Fruit fly (Drosophila melanogaster) whole organism, embryonic: Measurements from ENCODE around the gene RpS28b.

ENCODE experiments used
- Abd-B ChIP-seq: fragments of 200-800 bp; sonication (Bioruptor generic); optimal IDR thresholded peaks from 2 replicates; lab custom pipeline; 2018; ENCODE audit warnings: missing biosample characterization, mild to moderate bottlenecking, missing genetic modification characterization, moderate library complexity
- Adf1 ChIP-seq: fragments of 200-800 bp; sonication (Bioruptor generic); IDR thresholded peaks from 2 replicates; pipeline ENCODE4 v1.3.6; 2022; ENCODE audit warnings: missing biosample characterization, missing genetic modification characterization
- BEAF-32 ChIP-seq: fragments of 200-800 bp; sonication (Bioruptor generic); optimal IDR thresholded peaks from 3 replicates; lab custom pipeline; 2017; ENCODE audit warnings: missing biosample characterization, missing genetic modification characterization, mild to moderate bottlenecking, moderate library complexity, missing genetic modification reagents
- Blimp-1 ChIP-seq: fragments of 200-800 bp; sonication (Bioruptor generic); optimal IDR thresholded peaks from 3 replicates; lab custom pipeline; 2018; ENCODE audit warnings: missing biosample characterization, missing genetic modification characterization, mild to moderate bottlenecking, moderate library complexity, missing genetic modification reagents
- CG11247 ChIP-seq: fragments of 200-800 bp; sonication (Bioruptor generic); IDR thresholded peaks from 2 replicates; pipeline ENCODE4 v1.3.6; 2022; ENCODE audit warnings: missing biosample characterization, missing genetic modification characterization
- CG13894 ChIP-seq: fragments of 200-800 bp; sonication (Bioruptor generic); optimal IDR thresholded peaks from 3 replicates; lab custom pipeline; 2018; ENCODE audit warnings: missing biosample characterization, mild to moderate bottlenecking, missing genetic modification characterization, moderate library complexity
- CG14050 ChIP-seq: fragments of 200-800 bp; sonication (Bioruptor generic); IDR thresholded peaks from 3 replicates; pipeline ENCODE4 v1.3.6; 2022; ENCODE audit warnings: missing biosample characterization, missing genetic modification characterization
- CG34224 ChIP-seq: fragments of 200-800 bp; sonication (Bioruptor generic); IDR thresholded peaks from 3 replicates; pipeline ENCODE4 v1.3.6; 2022; ENCODE audit warnings: missing biosample characterization, missing genetic modification characterization; ENCODE audit not compliant: partially characterized antibody
- CG34422 ChIP-seq: fragments of 200-800 bp; sonication (Bioruptor generic); IDR thresholded peaks from 3 replicates; pipeline ENCODE4 v1.3.6; 2022; ENCODE audit warnings: missing biosample characterization, missing genetic modification characterization
- CG3847 ChIP-seq: fragments of 200-800 bp; sonication (Bioruptor generic); IDR thresholded peaks from 2 replicates; pipeline ENCODE4 v1.3.6; 2022; ENCODE audit warnings: missing biosample characterization, missing genetic modification characterization
- CG4360 ChIP-seq: fragments of 200-800 bp; sonication (Bioruptor generic); IDR thresholded peaks from 2 replicates; pipeline ENCODE4 v1.3.6; 2022; ENCODE audit warnings: missing biosample characterization, missing genetic modification characterization
- CG7556 ChIP-seq: fragments of 200-800 bp; sonication (Bioruptor generic); optimal IDR thresholded peaks from 2 replicates; lab custom pipeline; 2017; ENCODE audit warnings: missing biosample characterization, mild to moderate bottlenecking, missing genetic modification characterization
- CG8290 ChIP-seq, 3 experiments: fragments of 200-800 bp; sonication (Bioruptor generic); optimal IDR thresholded peaks; 2 replicates each; lab custom pipeline; 2016 to 2019; ENCODE audit warnings: missing biosample characterization in 3 of 3, missing genetic modification characterization in 3 of 3, mild to moderate bottlenecking in 2 of 3, moderate library complexity in 1 of 3
- CG9876 ChIP-seq: fragments of 200-800 bp; sonication (Bioruptor generic); optimal IDR thresholded peaks from 2 replicates; lab custom pipeline; 2016; ENCODE audit warnings: missing biosample characterization, missing genetic modification characterization
- Doc2 ChIP-seq: fragments of 200-800 bp; sonication (Bioruptor generic); IDR thresholded peaks from 2 replicates; pipeline ENCODE4 v1.3.6; 2022; ENCODE audit warnings: missing biosample characterization, missing genetic modification characterization
- Drgx ChIP-seq: fragments of 200-800 bp; sonication (Bioruptor generic); IDR thresholded peaks from 2 replicates; pipeline ENCODE4 v1.3.6; 2022; ENCODE audit warnings: missing biosample characterization, missing genetic modification characterization
- Ets65A ChIP-seq: fragments of 200-800 bp; sonication (Bioruptor generic); peaks from one replicate; lab custom pipeline; 2016; ENCODE audit warnings: missing biosample characterization, missing genetic modification characterization
- Hey ChIP-seq: fragments of 200-800 bp; sonication (Bioruptor generic); optimal IDR thresholded peaks from 3 replicates; lab custom pipeline; 2018; ENCODE audit warnings: missing biosample characterization, mild to moderate bottlenecking, missing genetic modification characterization
- HmgZ ChIP-seq: fragments of 200-800 bp; sonication (Bioruptor generic); optimal IDR thresholded peaks from 2 replicates; lab custom pipeline; 2018; ENCODE audit warnings: missing biosample characterization, mild to moderate bottlenecking, missing genetic modification characterization
- Hr51 ChIP-seq, 2 experiments: fragments of 200-800 bp; sonication (Bioruptor generic); optimal IDR thresholded peaks; 2 replicates in 1 of 2; 3 replicates in 1 of 2; lab custom pipeline; 2016 to 2018; ENCODE audit warnings: missing biosample characterization in 2 of 2, missing genetic modification characterization in 2 of 2, mild to moderate bottlenecking in 1 of 2, moderate library complexity in 1 of 2
- Kr ChIP-seq: fragments of 200-800 bp; sonication (Bioruptor generic); optimal IDR thresholded peaks from 2 replicates; lab custom pipeline; 2017; ENCODE audit warnings: missing biosample characterization, mild to moderate bottlenecking, missing genetic modification characterization
- Myb ChIP-seq: fragments of 200-800 bp; sonication (Bioruptor generic); optimal IDR thresholded peaks from 2 replicates; lab custom pipeline; 2016; ENCODE audit warnings: missing biosample characterization, missing genetic modification characterization
- Poxn ChIP-seq: fragments of 200-800 bp; sonication (Bioruptor generic); IDR thresholded peaks from 2 replicates; pipeline ENCODE4 v1.3.6; 2022; ENCODE audit warnings: missing biosample characterization, missing genetic modification characterization
- Ptx1 ChIP-seq: fragments of 200-800 bp; sonication (Bioruptor generic); IDR thresholded peaks from 2 replicates; pipeline ENCODE4 v1.3.6; 2022; ENCODE audit warnings: missing biosample characterization, missing genetic modification characterization
- amos ChIP-seq: fragments of 200-800 bp; sonication (Bioruptor generic); IDR thresholded peaks from 2 replicates; pipeline ENCODE4 v1.3.6; 2022; ENCODE audit warnings: missing biosample characterization, missing genetic modification characterization; ENCODE audit not compliant: partially characterized antibody
- cato ChIP-seq: fragments of 200-800 bp; sonication (Bioruptor generic); optimal IDR thresholded peaks from 2 replicates; lab custom pipeline; 2016; ENCODE audit warnings: missing biosample characterization, missing genetic modification characterization, borderline replicate concordance
- chinmo ChIP-seq: fragments of 200-800 bp; sonication (Bioruptor generic); IDR thresholded peaks from 4 replicates; pipeline ENCODE4 v1.3.6; 2022; ENCODE audit warnings: missing biosample characterization, missing genetic modification characterization; ENCODE audit not compliant: partially characterized antibody
- crol ChIP-seq: fragments of 200-800 bp; sonication (Bioruptor generic); IDR thresholded peaks from 2 replicates; pipeline ENCODE4 v1.3.6; 2022; ENCODE audit warnings: missing biosample characterization, missing genetic modification characterization
- cwo ChIP-seq: fragments of 200-800 bp; sonication (Bioruptor generic); optimal IDR thresholded peaks from 3 replicates; lab custom pipeline; 2017; ENCODE audit warnings: missing biosample characterization, missing genetic modification characterization, mild to moderate bottlenecking, moderate library complexity, missing genetic modification reagents
- ftz-f1 ChIP-seq: fragments of 200-800 bp; sonication (Bioruptor generic); optimal IDR thresholded peaks from 2 replicates; lab custom pipeline; 2016; ENCODE audit warnings: missing biosample characterization, missing genetic modification characterization
- grau ChIP-seq: fragments of 200-800 bp; optimal IDR thresholded peaks from 3 replicates; lab custom pipeline; 2019; ENCODE audit warnings: missing biosample characterization, mild to moderate bottlenecking, missing genetic modification characterization, moderate library complexity
- ham ChIP-seq: fragments of 200-800 bp; sonication (Bioruptor generic); IDR thresholded peaks from 2 replicates; pipeline ENCODE4 v1.3.6; 2022; ENCODE audit warnings: missing biosample characterization, missing genetic modification characterization
- her ChIP-seq: fragments of 200-800 bp; sonication (Bioruptor generic); optimal IDR thresholded peaks from 2 replicates; lab custom pipeline; 2016; ENCODE audit warnings: missing biosample characterization, missing genetic modification characterization
- insv ChIP-seq, 2 experiments: fragments of 200-800 bp; sonication (Bioruptor generic); optimal IDR thresholded peaks; 3 replicates each; lab custom pipeline; 2016 to 2018; ENCODE audit warnings: missing biosample characterization in 2 of 2, missing genetic modification characterization in 2 of 2
- inv ChIP-seq: fragments of 200-800 bp; sonication (Bioruptor generic); IDR thresholded peaks from 2 replicates; pipeline ENCODE4 v1.3.6; 2022; ENCODE audit warnings: missing biosample characterization, missing genetic modification characterization; ENCODE audit not compliant: partially characterized antibody
- lov ChIP-seq, 2 experiments: fragments of 200-800 bp in 1 of 2; fragments of >200 bp in 1 of 2; sonication (Bioruptor generic) in 1 of 2; IDR thresholded peaks in 1 of 2; optimal IDR thresholded peaks in 1 of 2; 2 replicates in 1 of 2; 3 replicates in 1 of 2; pipeline versions ENCODE4 v1.3.6 to Lab custom; 2017 to 2022; ENCODE audit warnings: missing biosample characterization in 1 of 2, missing genetic modification characterization in 1 of 2
- odd ChIP-seq: fragments of 200-800 bp; sonication (Bioruptor generic); optimal IDR thresholded peaks from 2 replicates; lab custom pipeline; 2017; ENCODE audit warnings: missing biosample characterization, mild to moderate bottlenecking, missing genetic modification characterization
- phol ChIP-seq: fragments of 200-800 bp; sonication (Bioruptor generic); optimal IDR thresholded peaks from 3 replicates; lab custom pipeline; 2018; ENCODE audit warnings: missing biosample characterization, mild to moderate bottlenecking, missing genetic modification characterization, moderate library complexity
- rib ChIP-seq: fragments of 200-800 bp; sonication (Bioruptor generic); IDR thresholded peaks from 2 replicates; pipeline ENCODE4 v1.3.6; 2022; ENCODE audit warnings: missing biosample characterization, missing genetic modification characterization
- schlank ChIP-seq: fragments of 200-800 bp; sonication (Bioruptor generic); optimal IDR thresholded peaks from 2 replicates; lab custom pipeline; 2018; ENCODE audit warnings: missing biosample characterization, mild to moderate bottlenecking, missing genetic modification characterization
- scrt ChIP-seq: fragments of 200-800 bp; sonication (Bioruptor generic); optimal IDR thresholded peaks from 2 replicates; lab custom pipeline; 2018; ENCODE audit warnings: missing biosample characterization, mild to moderate bottlenecking, missing genetic modification characterization, moderate library complexity
- sd ChIP-seq: fragments of 200-800 bp; sonication (Bioruptor generic); optimal IDR thresholded peaks from 3 replicates; lab custom pipeline; 2018; ENCODE audit warnings: missing biosample characterization, mild to moderate bottlenecking, missing genetic modification characterization, moderate library complexity
- seq ChIP-seq: fragments of 200-800 bp; sonication (Bioruptor generic); IDR thresholded peaks from 2 replicates; pipeline ENCODE4 v1.3.6; 2022; ENCODE audit warnings: missing biosample characterization, missing genetic modification characterization
- slbo ChIP-seq: fragments of 200-800 bp; sonication (Bioruptor generic); IDR thresholded peaks from 2 replicates; pipeline ENCODE4 v1.3.6; 2022; ENCODE audit warnings: missing biosample characterization, missing genetic modification characterization
- so ChIP-seq: fragments of 200-800 bp; sonication (Bioruptor generic); IDR thresholded peaks from 3 replicates; pipeline ENCODE4 v1.3.6; 2022; ENCODE audit warnings: missing biosample characterization, missing genetic modification characterization
- trh ChIP-seq: fragments of 200-800 bp; sonication (Bioruptor generic); optimal IDR thresholded peaks from 2 replicates; lab custom pipeline; 2016; ENCODE audit warnings: missing biosample characterization, missing genetic modification characterization
- zen2 ChIP-seq: fragments of 200-800 bp; sonication (Bioruptor generic); IDR thresholded peaks from 3 replicates; pipeline ENCODE4 v1.3.6; 2022; ENCODE audit warnings: missing biosample characterization, missing genetic modification characterization; ENCODE audit not compliant: partially characterized antibody

The RpS28b gene

DNA sequence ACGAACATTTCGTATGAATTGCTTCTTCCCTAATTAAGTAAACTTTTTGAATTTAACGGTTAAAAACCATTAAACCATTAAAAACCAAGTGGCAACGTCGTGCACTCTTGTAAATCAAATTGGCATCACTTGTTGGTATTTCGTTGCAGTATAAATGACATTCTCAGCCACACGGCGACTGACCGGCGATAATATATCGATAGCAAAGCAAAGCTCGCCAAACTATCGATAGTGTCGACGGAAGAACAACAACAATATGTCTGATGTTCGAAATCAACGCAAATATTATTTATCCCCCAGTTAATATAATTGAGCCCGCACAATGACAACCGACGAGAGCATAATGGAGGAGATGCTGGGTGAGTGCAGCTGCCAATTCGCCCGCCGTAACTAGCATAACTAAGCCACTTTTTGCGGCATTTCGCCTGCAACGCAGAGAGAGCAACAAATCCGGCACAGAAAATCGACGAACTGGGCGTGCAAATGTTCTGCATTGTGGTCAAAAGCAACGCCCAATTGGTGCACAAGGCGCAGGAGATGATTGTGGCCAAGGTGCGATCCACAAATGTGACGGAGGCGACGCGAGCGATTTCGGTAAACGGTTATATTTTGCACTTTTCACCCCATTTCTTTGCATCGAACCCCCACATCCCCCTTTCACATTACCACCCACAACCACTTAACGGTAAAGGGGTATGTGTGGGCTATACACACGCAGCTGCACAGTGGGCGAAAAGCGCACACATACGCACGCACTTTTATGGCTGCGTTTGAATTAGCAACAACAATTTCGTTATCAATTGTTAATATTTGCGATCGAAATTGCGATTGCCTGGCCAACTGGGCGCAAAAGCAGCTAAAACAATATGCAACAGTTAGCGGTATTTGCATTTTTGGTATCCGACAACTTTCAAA, 46.7 kb downstream of the RpS28b start, which contains the start of gene Gga (continued):
- TF ChIP-seq amos (peak; percentile 93; the same call in 1 of the 2 replicates), insv (GFP tag; optimal IDR thresholded peaks at IDR 0.05; lab: Kevin White, UChicago) (peak in 1 of 2 experiments; percentile 2), trh (GFP tag; lab: Kevin White, UChicago) (no peak), CG34224 (GFP tag; lab: Robert Waterston, UW) (peak; percentile 95), ftz-f1 (GFP tag; lab: Kevin White, UChicago) (no peak), inv (GFP tag; lab: Robert Waterston, UW) (peak; percentile 81), Hr51 (GFP tag; optimal IDR thresholded peaks at IDR 0.05; lab: Kevin White, UChicago) (no peak), cato (no peak), Drgx (GFP tag; lab: Robert Waterston, UW) (no peak), Doc2 (GFP tag; lab: Robert Waterston, UW) (no peak), slbo (GFP tag; lab: Robert Waterston, UW) (no peak), Kr (GFP tag; lab: Kevin White, UChicago) (no peak), so (GFP tag; lab: Robert Waterston, UW) (no peak), grau (tag; lab: Kevin White, UChicago) (peak; percentile 5), CG11247 (GFP tag; lab: Robert Waterston, UW) (no peak), rib (GFP tag; lab: Robert Waterston, UW) (no peak), CG8290 (GFP tag; optimal IDR thresholded peaks at IDR 0.05; lab: Kevin White, UChicago) (no peak), CG8290 (tag; optimal IDR thresholded peaks at IDR 0.05; lab: Kevin White, UChicago) (peak in 1 of 2 experiments; percentile 59), CG9876 (GFP tag; lab: Kevin White, UChicago) (no peak), Ptx1 (GFP tag; lab: Robert Waterston, UW) (no peak), Abd-B (peak; percentile 50), CG13894 (peak; percentile 10), CG3847 (GFP tag; lab: Robert Waterston, UW) (peak; percentile 68), Blimp-1 (GFP tag; lab: Kevin White, UChicago) (no peak), Ets65A (GFP tag; lab: Kevin White, UChicago) (no peak), odd (GFP tag; lab: Kevin White, UChicago) (no peak), her (GFP tag; lab: Kevin White, UChicago) (no peak), crol (GFP tag; lab: Robert Waterston, UW) (peak; percentile 88), CG7556 (no peak), Poxn (GFP tag; lab: Robert Waterston, UW) (no peak), lov (optimal IDR thresholded peaks at IDR 0.05; lab: Kevin White, UChicago) (no peak), lov (GFP tag; IDR thresholded peaks at IDR 0.05; lab: Robert Waterston, UW) (no peak), HmgZ (tag; lab: Kevin White, UChicago) (peak; percentile 41), scrt (GFP tag; lab: Kevin White, UChicago) (no peak), Myb (GFP tag; lab: Kevin White, UChicago) (peak; percentile 98), CG34422 (GFP tag; lab: Robert Waterston, UW) (peak; percentile 54; the same call in 1 of the 3 replicates), CG4360 (peak; percentile 91), CG14050 (no peak), chinmo (GFP tag; lab: Robert Waterston, UW) (peak; percentile 95), cwo (GFP tag; lab: Kevin White, UChicago) (no peak), seq (GFP tag; lab: Robert Waterston, UW) (no peak), Adf1 (GFP tag; lab: Robert Waterston, UW) (no peak), BEAF-32 (GFP tag; lab: Kevin White, UChicago) (peak; percentile 89), ham (GFP tag; lab: Robert Waterston, UW) (no peak), Hey (tag; lab: Kevin White, UChicago) (peak; percentile 78), sd (tag; lab: Kevin White, UChicago) (peak; percentile 19), phol (peak; percentile 65), zen2 (GFP tag; lab: Robert Waterston, UW) (peak; percentile 86), schlank (tag; lab: Kevin White, UChicago) (no peak)
